Fruit fly (Drosophila melanogaster) whole organism, prepupa: ENCODE measurements around the gene Rift.

Experiments
- CG10631 ChIP-seq: fragments of 200-800 bp; sonication (Bioruptor generic); optimal IDR thresholded peaks from 2 replicates; lab custom pipeline; 2016; ENCODE audit warnings: missing biosample characterization, missing genetic modification characterization
- CG10669 ChIP-seq: fragments of 200-800 bp; sonication (Bioruptor generic); optimal IDR thresholded peaks from 3 replicates; lab custom pipeline; 2018; ENCODE audit warnings: missing biosample characterization, mild to moderate bottlenecking, missing genetic modification characterization, moderate library complexity
- CG11294 ChIP-seq: fragments of 200-800 bp; sonication (Bioruptor generic); IDR thresholded peaks from 2 replicates; pipeline ENCODE4 v1.3.6; 2022; ENCODE audit warnings: missing biosample characterization, missing genetic modification characterization
- CG11762 ChIP-seq: fragments of 200-800 bp; sonication (Bioruptor generic); optimal IDR thresholded peaks from 3 replicates; lab custom pipeline; 2016; ENCODE audit warnings: missing biosample characterization, missing genetic modification characterization; ENCODE audit not compliant: insufficient read depth
- CG11902 ChIP-seq: fragments of 200-800 bp; sonication (Bioruptor generic); optimal IDR thresholded peaks from 3 replicates; lab custom pipeline; 2016; ENCODE audit warnings: missing biosample characterization, missing genetic modification characterization
- CG15336 ChIP-seq: fragments of 200-800 bp; sonication (Bioruptor generic); IDR thresholded peaks from 2 replicates; pipeline ENCODE4 v1.3.6; 2022; ENCODE audit warnings: missing biosample characterization, missing genetic modification characterization
- CG1621 ChIP-seq: fragments of 200-800 bp; sonication (Bioruptor generic); optimal IDR thresholded peaks from 3 replicates; lab custom pipeline; 2018; ENCODE audit warnings: missing biosample characterization, mild to moderate bottlenecking, missing genetic modification characterization
- CG16779 ChIP-seq: fragments of 200-800 bp; sonication (Bioruptor generic); optimal IDR thresholded peaks from 3 replicates; lab custom pipeline; 2017; ENCODE audit warnings: missing biosample characterization, mild to moderate bottlenecking, missing genetic modification characterization
- CG3032 ChIP-seq: fragments of 200-800 bp; optimal IDR thresholded peaks from 2 replicates; lab custom pipeline; 2019; ENCODE audit warnings: missing biosample characterization, mild to moderate bottlenecking, missing genetic modification characterization, moderate library complexity
- CG31627 ChIP-seq: fragments of 200-800 bp; sonication (Bioruptor generic); optimal IDR thresholded peaks from 3 replicates; lab custom pipeline; 2016; ENCODE audit warnings: missing biosample characterization, missing genetic modification characterization
- CG34406 ChIP-seq: fragments of 200-800 bp; sonication (Bioruptor generic); optimal IDR thresholded peaks from 3 replicates; lab custom pipeline; 2016; ENCODE audit warnings: missing biosample characterization, missing genetic modification characterization
- CG3919 ChIP-seq: fragments of 200-800 bp; sonication (Bioruptor generic); optimal IDR thresholded peaks from 3 replicates; lab custom pipeline; 2016; ENCODE audit warnings: missing biosample characterization, missing genetic modification characterization
- CG4318 ChIP-seq: fragments of 200-800 bp; sonication (Bioruptor generic); optimal IDR thresholded peaks from 3 replicates; lab custom pipeline; 2017; ENCODE audit warnings: missing biosample characterization, mild to moderate bottlenecking, missing genetic modification characterization
- CG6163 ChIP-seq: fragments of 200-800 bp; sonication (Bioruptor generic); IDR thresholded peaks from 3 replicates; pipeline ENCODE4 v1.3.6; 2022; ENCODE audit warnings: missing biosample characterization, missing genetic modification characterization
- CG6276 ChIP-seq: fragments of 200-800 bp; sonication (Bioruptor generic); optimal IDR thresholded peaks from 2 replicates; lab custom pipeline; 2017; ENCODE audit warnings: missing biosample characterization, mild to moderate bottlenecking, missing genetic modification characterization
- CG6808 ChIP-seq: fragments of 200-800 bp; sonication (Bioruptor generic); optimal IDR thresholded peaks from 3 replicates; lab custom pipeline; 2017; ENCODE audit warnings: missing biosample characterization, missing genetic modification characterization, mild to moderate bottlenecking, moderate library complexity, missing genetic modification reagents
- CG6854 ChIP-seq: fragments of 200-800 bp; sonication (Bioruptor generic); optimal IDR thresholded peaks from 2 replicates; lab custom pipeline; 2017; ENCODE audit warnings: missing biosample characterization, mild to moderate bottlenecking, missing genetic modification characterization
- CG7368 ChIP-seq: fragments of 200-800 bp; sonication (Bioruptor generic); optimal IDR thresholded peaks from 3 replicates; lab custom pipeline; 2016; ENCODE audit warnings: missing biosample characterization, missing genetic modification characterization
- CG8119 ChIP-seq: fragments of 200-800 bp; sonication (Bioruptor generic); IDR thresholded peaks from 3 replicates; pipeline ENCODE4 v1.3.6; 2022; ENCODE audit warnings: missing biosample characterization, missing genetic modification characterization
- CG8632 ChIP-seq: fragments of 200-800 bp; sonication (Bioruptor generic); optimal IDR thresholded peaks from 3 replicates; lab custom pipeline; 2016; ENCODE audit warnings: missing biosample characterization, missing genetic modification characterization
- Eip75B ChIP-seq: fragments of 200-800 bp; sonication (Bioruptor generic); optimal IDR thresholded peaks from 3 replicates; lab custom pipeline; 2016; ENCODE audit warnings: missing biosample characterization, missing genetic modification characterization
- Eip78C ChIP-seq: fragments of 200-800 bp; sonication (Bioruptor generic); peaks from one replicate; lab custom pipeline; 2016; ENCODE audit warnings: missing biosample characterization, missing genetic modification characterization
- Eip93F ChIP-seq: fragments of 200-800 bp; sonication (Bioruptor generic); optimal IDR thresholded peaks from 2 replicates; lab custom pipeline; 2016; ENCODE audit warnings: missing biosample characterization, mild to moderate bottlenecking, missing genetic modification characterization
- Ets21C ChIP-seq: fragments of 200-800 bp; sonication (Bioruptor generic); optimal IDR thresholded peaks from 3 replicates; lab custom pipeline; 2016; ENCODE audit warnings: missing biosample characterization, missing genetic modification characterization
- Gug ChIP-seq: fragments of 200-800 bp; sonication (Bioruptor generic); IDR thresholded peaks from 2 replicates; pipeline ENCODE4 v1.3.6; 2022; ENCODE audit warnings: missing biosample characterization, missing genetic modification characterization
- Hr39 ChIP-seq: fragments of 200-800 bp; sonication (Bioruptor generic); optimal IDR thresholded peaks from 2 replicates; lab custom pipeline; 2016; ENCODE audit warnings: missing biosample characterization, missing genetic modification characterization
- Lpt ChIP-seq: fragments of 200-800 bp; sonication (Bioruptor generic); optimal IDR thresholded peaks from 3 replicates; lab custom pipeline; 2016; ENCODE audit warnings: missing biosample characterization, missing genetic modification characterization
- OdsH ChIP-seq: fragments of 200-800 bp; sonication (Bioruptor generic); optimal IDR thresholded peaks from 3 replicates; lab custom pipeline; 2016; ENCODE audit warnings: missing biosample characterization, missing genetic modification characterization
- Smox ChIP-seq: fragments of 200-800 bp; sonication (Bioruptor generic); optimal IDR thresholded peaks from 3 replicates; lab custom pipeline; 2016; ENCODE audit warnings: missing biosample characterization, missing genetic modification characterization
- Sox14 ChIP-seq: fragments of 200-800 bp; sonication (Bioruptor generic); optimal IDR thresholded peaks from 3 replicates; lab custom pipeline; 2016; ENCODE audit warnings: missing biosample characterization, missing genetic modification characterization
- Sox15 ChIP-seq: fragments of 200-800 bp; sonication (Bioruptor generic); optimal IDR thresholded peaks from 3 replicates; lab custom pipeline; 2016; ENCODE audit warnings: missing biosample characterization, missing genetic modification characterization
- achi ChIP-seq: fragments of 200-800 bp; sonication (Bioruptor generic); optimal IDR thresholded peaks from 3 replicates; lab custom pipeline; 2016; ENCODE audit warnings: missing biosample characterization, missing genetic modification characterization
- cyc ChIP-seq: fragments of 200-800 bp; sonication (Bioruptor generic); optimal IDR thresholded peaks from 3 replicates; lab custom pipeline; 2016; ENCODE audit warnings: missing biosample characterization, missing genetic modification characterization
- dsx ChIP-seq: fragments of 200-800 bp; optimal IDR thresholded peaks from 3 replicates; lab custom pipeline; 2019; ENCODE audit warnings: missing biosample characterization, mild to moderate bottlenecking, missing genetic modification characterization, moderate library complexity; ENCODE audit not compliant: poor library complexity, severe bottlenecking
- eg ChIP-seq: fragments of 200-800 bp; sonication (Bioruptor generic); IDR thresholded peaks from 3 replicates; pipeline ENCODE4 v1.3.6; 2022; ENCODE audit warnings: missing biosample characterization, missing genetic modification characterization
- esn ChIP-seq: fragments of 200-800 bp; sonication (Bioruptor generic); optimal IDR thresholded peaks from 2 replicates; lab custom pipeline; 2016; ENCODE audit warnings: missing biosample characterization, mild to moderate bottlenecking, missing genetic modification characterization, moderate library complexity
- fd59A ChIP-seq: fragments of 200-800 bp; sonication (Bioruptor generic); optimal IDR thresholded peaks from 2 replicates; lab custom pipeline; 2017; ENCODE audit warnings: missing biosample characterization, mild to moderate bottlenecking, missing genetic modification characterization, missing genetic modification reagents
- fd85E ChIP-seq: fragments of 200-800 bp; sonication (Bioruptor generic); optimal IDR thresholded peaks from 3 replicates; lab custom pipeline; 2016; ENCODE audit warnings: missing biosample characterization, missing genetic modification characterization
- fkh ChIP-seq: fragments of 200-800 bp; sonication (Bioruptor generic); optimal IDR thresholded peaks from 3 replicates; lab custom pipeline; 2017; ENCODE audit warnings: missing biosample characterization, mild to moderate bottlenecking, missing genetic modification characterization, moderate library complexity
- lz ChIP-seq: fragments of 200-800 bp; sonication (Bioruptor generic); optimal IDR thresholded peaks from 3 replicates; lab custom pipeline; 2016; ENCODE audit warnings: missing biosample characterization, missing genetic modification characterization
- ss ChIP-seq, 2 experiments: fragments of 200-800 bp; sonication (Bioruptor generic); optimal IDR thresholded peaks; 2 replicates in 1 of 2; 3 replicates in 1 of 2; lab custom pipeline; 2017 to 2018; ENCODE audit warnings: mild to moderate bottlenecking in 2 of 2, missing biosample characterization in 2 of 2, missing genetic modification characterization in 2 of 2, moderate library complexity in 1 of 2
- svp ChIP-seq: fragments of 200-800 bp; sonication (Bioruptor generic); peaks from one replicate; lab custom pipeline; 2016; ENCODE audit warnings: missing biosample characterization, missing genetic modification characterization
- vri ChIP-seq: fragments of 200-800 bp; sonication (Bioruptor generic); optimal IDR thresholded peaks from 3 replicates; lab custom pipeline; 2016; ENCODE audit warnings: missing biosample characterization, mild to moderate bottlenecking, missing genetic modification characterization

Gene Rift

DNA sequence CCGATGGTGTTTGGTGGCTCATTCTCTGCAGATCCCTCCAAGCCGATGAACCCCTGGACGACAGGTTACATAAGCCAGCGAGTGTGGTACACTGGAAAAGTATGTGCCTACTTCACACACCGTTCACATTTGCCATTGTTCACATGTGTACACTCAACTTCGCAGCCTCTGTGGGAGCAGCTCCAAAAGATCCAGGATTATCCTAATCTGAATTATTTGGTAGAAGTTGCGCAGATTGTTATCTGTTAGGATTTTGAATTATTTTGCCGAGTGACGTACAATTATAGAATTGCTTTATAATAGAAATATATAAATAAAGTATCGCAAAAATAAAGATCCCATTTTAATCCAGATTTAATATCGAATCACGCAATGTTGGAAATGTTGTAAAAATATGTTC lies 42.5 kb downstream of the Rift start (continued):
- peak; percentile 14 for TF ChIP-seq Lpt (GFP tag; lab: Kevin White, UChicago)
- TF ChIP-seq CG6163 (GFP tag; lab: Robert Waterston, UW), result no peak
- peak; percentile 41 for TF ChIP-seq CG10669 (GFP tag; lab: Kevin White, UChicago)
- TF ChIP-seq CG10631, result peak; percentile 61
- TF ChIP-seq achi (GFP tag; lab: Kevin White, UChicago), result peak; percentile 50
- TF ChIP-seq Smox (GFP tag; lab: Kevin White, UChicago), result no peak
- TF ChIP-seq CG34406 (GFP tag; lab: Kevin White, UChicago), result peak; percentile 50
- TF ChIP-seq CG6854 (GFP tag; lab: Kevin White, UChicago), result no peak
- TF ChIP-seq CG11762 (GFP tag; lab: Kevin White, UChicago), result peak; percentile 36
- no peak for TF ChIP-seq CG1621 (tag; lab: Kevin White, UChicago)
- peak; percentile 92 for TF ChIP-seq Eip78C (GFP tag; lab: Kevin White, UChicago)
- TF ChIP-seq Sox15 (GFP tag; lab: Kevin White, UChicago), result peak; percentile 13
- TF ChIP-seq Hr39 (GFP tag; lab: Kevin White, UChicago), result no peak
- peak; percentile 5 for TF ChIP-seq esn (GFP tag; lab: Kevin White, UChicago)
- no peak for TF ChIP-seq fd59A
- TF ChIP-seq lz (GFP tag; lab: Kevin White, UChicago), result peak; percentile 10

DNA sequence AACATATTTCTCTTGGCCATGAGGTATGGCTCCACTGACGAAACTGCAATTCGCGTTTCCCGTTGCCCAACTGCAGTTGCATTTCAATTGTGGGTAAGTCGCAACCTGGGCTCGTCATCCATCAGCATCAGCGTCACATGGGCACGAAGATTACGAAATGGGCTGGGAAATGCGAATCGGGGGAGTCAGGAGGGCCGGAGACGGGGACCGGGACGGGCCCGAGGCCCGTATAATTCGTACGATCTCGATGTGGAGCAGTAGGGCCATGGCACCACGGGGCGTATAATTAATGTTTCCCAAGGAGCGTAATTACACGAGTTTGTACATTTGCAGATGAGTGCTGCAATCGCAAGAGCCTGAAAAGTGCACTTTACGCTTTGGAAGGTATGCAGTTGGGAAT lies 44.8 kb downstream of the Rift start:
- TF ChIP-seq CG8632 (GFP tag; lab: Kevin White, UChicago), result no peak
- TF ChIP-seq Lpt (GFP tag; lab: Kevin White, UChicago), result no peak
- no peak for TF ChIP-seq eg (GFP tag; lab: Robert Waterston, UW)

- 0 out of 2 replicates have a peak, but pooled peaks have one; percentile 19 for TF ChIP-seq CG15336 (GFP tag; lab: Robert Waterston, UW)
- TF ChIP-seq Sox14, result no peak
- no peak for TF ChIP-seq CG8119 (GFP tag; lab: Robert Waterston, UW)
- TF ChIP-seq CG6276 (GFP tag; lab: Kevin White, UChicago), result peak; percentile 48
- TF ChIP-seq eg (GFP tag; lab: Robert Waterston, UW), result peak; percentile 36; the same call in 1 of the 3 replicates
Observed at dm6 chr3R:31764672-31765071, 45.3 kb downstream of the Rift start, which contains the start of gene CG2150. CG2150 (minus strand) TSS chr3R:31764772.

DNA sequence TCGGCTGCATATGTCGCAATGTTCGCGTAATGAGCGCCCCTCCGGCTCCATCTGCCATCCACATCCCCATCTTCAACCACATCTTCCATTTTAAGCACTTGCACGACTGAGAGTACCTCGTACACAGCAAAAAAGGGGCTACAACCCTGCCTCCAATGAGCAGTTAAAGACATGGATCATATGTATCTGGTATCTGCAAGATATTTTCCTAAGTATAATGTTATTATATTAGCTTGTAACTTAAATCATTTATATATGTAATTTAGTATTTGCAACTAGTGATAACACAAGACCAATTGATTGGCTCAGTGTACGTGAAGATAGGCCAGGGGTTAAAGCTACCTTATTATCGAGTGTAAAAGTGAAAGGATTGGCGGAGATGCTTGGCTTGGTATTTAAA lies 47.3 kb downstream of the Rift start:
- TF ChIP-seq CG34406 (GFP tag; lab: Kevin White, UChicago) (peak; percentile 60), Ets21C (GFP tag; lab: Kevin White, UChicago) (no peak), Eip78C (GFP tag; lab: Kevin White, UChicago) (peak; percentile 95), CG16779 (tag; lab: Kevin White, UChicago) (peak; percentile 31), svp (GFP tag; lab: Kevin White, UChicago) (peak; percentile 69), CG6808 (peak; percentile 57), CG3919 (peak; percentile 79), Eip93F (GFP tag; lab: Kevin White, UChicago) (no peak), Sox14 (peak; percentile 34), CG8632 (GFP tag; lab: Kevin White, UChicago) (peak; percentile 71), CG6854 (GFP tag; lab: Kevin White, UChicago) (no peak), fkh (GFP tag; lab: Kevin White, UChicago) (no peak), CG1621 (tag; lab: Kevin White, UChicago) (peak; percentile 62), Sox15 (GFP tag; lab: Kevin White, UChicago) (peak; percentile 57), Gug (GFP tag; lab: Robert Waterston, UW) (peak; percentile 62), CG7368 (GFP tag; lab: Kevin White, UChicago) (peak; percentile 54), CG3032 (peak; percentile 69), CG11902 (GFP tag; lab: Kevin White, UChicago) (peak; percentile 45), OdsH (peak; percentile 75), Eip75B (GFP tag; lab: Kevin White, UChicago) (peak; percentile 59), CG6276 (GFP tag; lab: Kevin White, UChicago) (peak; percentile 43), lz (GFP tag; lab: Kevin White, UChicago) (no peak), CG6163 (GFP tag; lab: Robert Waterston, UW) (peak; percentile 80; the same call in 2 of the 3 replicates), cyc (GFP tag; lab: Kevin White, UChicago) (no peak), ss (GFP tag; optimal IDR thresholded peaks at IDR 0.05; lab: Kevin White, UChicago) (peak in 1 of 2 experiments; percentile 75), CG10631 (peak; percentile 68), CG4318 (peak; percentile 45), vri (GFP tag; lab: Kevin White, UChicago) (no peak), Smox (GFP tag; lab: Kevin White, UChicago) (peak; percentile 17), CG11294 (peak; percentile 13; the same call in 1 of the 2 replicates), fd85E (no peak), achi (GFP tag; lab: Kevin White, UChicago) (peak; percentile 78), dsx (GFP tag; lab: Kevin White, UChicago) (no peak), CG31627 (GFP tag; lab: Kevin White, UChicago) (no peak), esn (GFP tag; lab: Kevin White, UChicago) (no peak)
